Worm (Caenorhabditis elegans): ENCODE measurements around the gene Y38C1AA.19.
A peak's percentile ranks its signal among the peaks of the same experiment; 100 is the strongest.

Gene Y38C1AA.19

ce11 chrIV:174115-174514, 14.2 kb downstream of the Y38C1AA.19 start:
- no peak for TF ChIP-seq lin-39 (tag; optimal IDR thresholded peaks at IDR 0.05)
- no peak for TF ChIP-seq lin-13 (GFP tag; optimal IDR thresholded peaks at IDR 0.05)
- no peak for TF ChIP-seq mab-9 (GFP tag; IDR thresholded peaks at IDR 0.05)
- no peak for TF ChIP-seq ces-1 (GFP tag; optimal IDR thresholded peaks at IDR 0.05)
- peak; percentile 22 for TF ChIP-seq tbx-2 (tag; optimal IDR thresholded peaks at IDR 0.05)
- TF ChIP-seq nhr-85 (tag): peak; percentile 60
- TF ChIP-seq elt-3 (tag; optimal IDR thresholded peaks at IDR 0.05): no peak
- TF ChIP-seq blmp-1 (tag; optimal IDR thresholded peaks at IDR 0.05): peak; percentile 36
- peak in 1 of 2 experiments; percentile 37 for TF ChIP-seq ztf-11 (tag; optimal IDR thresholded peaks at IDR 0.05)

ce11 chrIV:175698-176097, 15.7 kb downstream of the Y38C1AA.19 start:
- TF ChIP-seq efl-1 (optimal IDR thresholded peaks at IDR 0.05) (no peak), efl-1 (GFP tag; optimal IDR thresholded peaks at IDR 0.05 in 1 of 2) (peak in 1 of 2 experiments; percentile 80), jun-1 (tag; optimal IDR thresholded peaks at IDR 0.05) (no peak), elt-3 (tag; optimal IDR thresholded peaks at IDR 0.05) (no peak), tbx-2 (tag; optimal IDR thresholded peaks at IDR 0.05) (peak; percentile 9), unc-130 (tag; optimal IDR thresholded peaks at IDR 0.05) (no peak), snpc-4 (tag; optimal IDR thresholded peaks at IDR 0.05) (no peak), C34B4.2 (tag; optimal IDR thresholded peaks at IDR 0.05) (no peak), ceh-8 (GFP tag; optimal IDR thresholded peaks at IDR 0.05) (no peak), lsy-2 (tag; optimal IDR thresholded peaks at IDR 0.05) (no peak), ztf-11 (tag; optimal IDR thresholded peaks at IDR 0.05) (peak in 1 of 2 experiments; percentile 16), unc-30 (tag; optimal IDR thresholded peaks at IDR 0.05) (no peak), skn-1 (tag; optimal IDR thresholded peaks at IDR 0.05) (no peak), mep-1 (tag; optimal IDR thresholded peaks at IDR 0.05) (peak; percentile 22), ztf-4 (tag; optimal IDR thresholded peaks at IDR 0.05) (no peak), blmp-1 (tag; optimal IDR thresholded peaks at IDR 0.05) (peak; percentile 42), hpl-2 (GFP tag; optimal IDR thresholded peaks at IDR 0.05) (no peak), lin-14 (GFP tag; optimal IDR thresholded peaks at IDR 0.05) (peak; percentile 47), mef-2 (tag; optimal IDR thresholded peaks at IDR 0.05) (no peak), grh-1 (GFP tag; IDR thresholded peaks at IDR 0.05) (no peak; the same call in 1 of the 2 replicates), nhr-90 (tag; optimal IDR thresholded peaks at IDR 0.05; ENCODE audit: poor library complexity) (no peak), vab-15 (tag; optimal IDR thresholded peaks at IDR 0.05) (no peak), nhr-19 (GFP tag; conservative IDR thresholded peaks at IDR 0.05) (0 out of 2 replicates have a peak, but pooled peaks have one; percentile 15), dpl-1 (GFP tag; optimal IDR thresholded peaks at IDR 0.05) (no peak), dsc-1 (tag; optimal IDR thresholded peaks at IDR 0.05) (no peak), nhr-20 (tag; optimal IDR thresholded peaks at IDR 0.05) (no peak), pqm-1 (tag; optimal IDR thresholded peaks at IDR 0.05) (no peak), pag-3 (tag; optimal IDR thresholded peaks at IDR 0.05; ENCODE audit: borderline replicate concordance, insufficient read depth) (no peak), snu-23 (GFP tag; optimal IDR thresholded peaks at IDR 0.05) (no peak), lin-13 (GFP tag; optimal IDR thresholded peaks at IDR 0.05) (no peak), mdl-1 (tag; optimal IDR thresholded peaks at IDR 0.05) (no peak), aha-1 (tag; optimal IDR thresholded peaks at IDR 0.05) (no peak), xbp-1 (tag; optimal IDR thresholded peaks at IDR 0.05) (no peak), aly-2 (tag; optimal IDR thresholded peaks at IDR 0.05) (no peak), ceh-63 (GFP tag; optimal IDR thresholded peaks at IDR 0.05) (no peak), nhr-85 (tag) (peak; percentile 83), pax-3 (tag; optimal IDR thresholded peaks at IDR 0.05) (no peak), isw-1 (GFP tag; IDR thresholded peaks at IDR 0.05) (no peak), hlh-17 (GFP tag; optimal IDR thresholded peaks at IDR 0.05; ENCODE audit: borderline replicate concordance) (no peak), nhr-12 (tag; optimal IDR thresholded peaks at IDR 0.05) (no peak)
